5 worm cellular contexts compared by ENCODE assay signal in genomic region chrII:6926054-6926453, ce11.
TF ChIP-seq lines count a peak whose summit lies in the region.

No protein-coding gene starts in this region.

TF ChIP-seq in whole organism, L4 larva, 104 proteins besides CTCF, POLR2A, EP300 and RAD21:
- TF ChIP-seq snpc-4 (tag; optimal IDR thresholded peaks at IDR 0.05; lab: Kevin White, UChicago): no peak
- TF ChIP-seq sdz-12 (GFP tag; optimal IDR thresholded peaks at IDR 0.05; lab: Kevin White, UChicago): no peak
- TF ChIP-seq ama-1 (optimal IDR thresholded peaks at IDR 0.05; lab: Kevin White, UChicago): no peak
- TF ChIP-seq madf-9 (GFP tag; conservative IDR thresholded peaks at IDR 0.05; lab: Robert Waterston, UW): peak; percentile 81
TF ChIP-seq in whole organism, L4 larva: peak in this region for 1.

TF ChIP-seq in whole organism, late embryonic, 69 proteins besides CTCF, POLR2A, EP300 and RAD21:
- no peak for TF ChIP-seq unc-42 (tag; optimal IDR thresholded peaks at IDR 0.05; lab: Kevin White, UChicago)
- no peak for TF ChIP-seq hlh-6 (tag; optimal IDR thresholded peaks at IDR 0.05; lab: Kevin White, UChicago)
- no peak for TF ChIP-seq hlh-30 (tag; optimal IDR thresholded peaks at IDR 0.05; lab: Kevin White, UChicago; ENCODE audit: insufficient read depth)
- no peak for TF ChIP-seq C08G9.2 (tag; optimal IDR thresholded peaks at IDR 0.05; lab: Kevin White, UChicago)
- TF ChIP-seq C38D4.7 (GFP tag; optimal IDR thresholded peaks at IDR 0.05; lab: Kevin White, UChicago): no peak
- TF ChIP-seq madf-2 (tag; optimal IDR thresholded peaks at IDR 0.05; lab: Kevin White, UChicago): peak; percentile 98
- TF ChIP-seq ceh-30 (tag; optimal IDR thresholded peaks at IDR 0.05; lab: Kevin White, UChicago): no peak
- TF ChIP-seq ztf-16 (tag; optimal IDR thresholded peaks at IDR 0.05; lab: Kevin White, UChicago): no peak
- TF ChIP-seq ceh-14 (tag; optimal IDR thresholded peaks at IDR 0.05; lab: Kevin White, UChicago): no peak
- no peak for TF ChIP-seq fax-1 (tag; optimal IDR thresholded peaks at IDR 0.05; lab: Kevin White, UChicago)
- TF ChIP-seq fkh-6 (tag; optimal IDR thresholded peaks at IDR 0.05; lab: Kevin White, UChicago): no peak
- no peak for TF ChIP-seq unc-55 (GFP tag; optimal IDR thresholded peaks at IDR 0.05; lab: Kevin White, UChicago)
- peak; percentile 4 for TF ChIP-seq ceh-48 (tag; optimal IDR thresholded peaks at IDR 0.05; lab: Kevin White, UChicago)
- TF ChIP-seq pros-1 (tag; optimal IDR thresholded peaks at IDR 0.05; lab: Kevin White, UChicago): no peak
- no peak for TF ChIP-seq sdc-2 (tag; optimal IDR thresholded peaks at IDR 0.05; lab: Kevin White, UChicago)
- peak; percentile 48 for TF ChIP-seq ref-2 (tag; optimal IDR thresholded peaks at IDR 0.05; lab: Kevin White, UChicago)
- TF ChIP-seq pha-4 (tag; optimal IDR thresholded peaks at IDR 0.05; lab: Kevin White, UChicago): no peak
- TF ChIP-seq ceh-31 (tag; optimal IDR thresholded peaks at IDR 0.05; lab: Kevin White, UChicago): no peak
- TF ChIP-seq hlh-15 (tag; optimal IDR thresholded peaks at IDR 0.05; lab: Kevin White, UChicago): no peak
- no peak for TF ChIP-seq ceh-45 (GFP tag; IDR thresholded peaks at IDR 0.05; lab: Robert Waterston, UW)
- no peak for TF ChIP-seq unc-86 (tag; optimal IDR thresholded peaks at IDR 0.05; lab: Kevin White, UChicago)
- no peak for TF ChIP-seq K02D7.2 (tag; optimal IDR thresholded peaks at IDR 0.05; lab: Kevin White, UChicago)
TF ChIP-seq in whole organism, late embryonic: peak in this region for 3.

TF ChIP-seq in whole organism, midembryonic, 9 proteins besides CTCF, POLR2A, EP300 and RAD21:
- TF ChIP-seq flt-1 (GFP tag; IDR thresholded peaks at IDR 0.05; lab: Robert Waterston, UW) (0 out of 2 replicates have a peak, but pooled peaks have one; percentile 51), tab-1 (GFP tag; IDR thresholded peaks at IDR 0.05; lab: Robert Waterston, UW) (no peak), cog-1 (tag; optimal IDR thresholded peaks at IDR 0.05; lab: Kevin White, UChicago) (peak; percentile 29)

TF ChIP-seq in whole organism, mixed stage, embryonic, 35 proteins besides CTCF, POLR2A, EP300 and RAD21:
- TF ChIP-seq lin-13 (tag; optimal IDR thresholded peaks at IDR 0.05; lab: Kevin White, UChicago) (peak; percentile 27), ztf-11 (tag; optimal IDR thresholded peaks at IDR 0.05; lab: Kevin White, UChicago) (no peak), zip-8 (tag; optimal IDR thresholded peaks at IDR 0.05; lab: Kevin White, UChicago) (peak; percentile 20), ceh-83 (GFP tag; optimal IDR thresholded peaks at IDR 0.05; lab: Kevin White, UChicago) (no peak), pha-4 (tag; optimal IDR thresholded peaks at IDR 0.05; lab: Kevin White, UChicago) (peak; percentile 57), flh-1 (GFP tag; optimal IDR thresholded peaks at IDR 0.05; lab: Kevin White, UChicago) (no peak), unc-62 (GFP tag; optimal IDR thresholded peaks at IDR 0.05; lab: Kevin White, UChicago) (peak; percentile 27), ces-1 (GFP tag; optimal IDR thresholded peaks at IDR 0.05; lab: Kevin White, UChicago) (no peak), nhr-28 (tag; optimal IDR thresholded peaks at IDR 0.05; lab: Kevin White, UChicago) (no peak), ceh-39 (tag; optimal IDR thresholded peaks at IDR 0.05; lab: Kevin White, UChicago) (peak; percentile 62), hlh-1 (tag; optimal IDR thresholded peaks at IDR 0.05; lab: Kevin White, UChicago) (no peak), lsy-2 (tag; optimal IDR thresholded peaks at IDR 0.05; lab: Kevin White, UChicago) (no peak), nhr-2 (tag; optimal IDR thresholded peaks at IDR 0.05; lab: Kevin White, UChicago) (peak; percentile 76), ham-2 (GFP tag; optimal IDR thresholded peaks at IDR 0.05; lab: Kevin White, UChicago) (peak; percentile 65), cnd-1 (tag; optimal IDR thresholded peaks at IDR 0.05; lab: Kevin White, UChicago) (no peak)

TF ChIP-seq in whole organism, young adult, 124 proteins besides CTCF, POLR2A, EP300 and RAD21:
- TF ChIP-seq madf-3 (GFP tag; IDR thresholded peaks at IDR 0.05; lab: Robert Waterston, UW) (0 out of 2 replicates have a peak, but pooled peaks have one; percentile 44), let-526 (GFP tag; IDR thresholded peaks at IDR 0.05; lab: Robert Waterston, UW) (no peak)
